Fruit fly (Drosophila melanogaster) whole organism, embryonic: ENCODE results near the gene CG14839.
A peak's percentile ranks its signal among the peaks of the same experiment; 100 is the strongest.

Source experiments
- Atf3 ChIP-seq: fragments of 200-800 bp; sonication (Bioruptor generic); optimal IDR thresholded peaks from 3 replicates; lab custom pipeline; 2016; ENCODE audit warnings: missing biosample characterization, missing genetic modification characterization
- B-H2 ChIP-seq: fragments of 200-800 bp; sonication (Bioruptor generic); optimal IDR thresholded peaks from 2 replicates; lab custom pipeline; 2018; ENCODE audit warnings: missing biosample characterization, mild to moderate bottlenecking, missing genetic modification characterization
- CG10462 ChIP-seq: fragments of 200-800 bp; sonication (Bioruptor generic); optimal IDR thresholded peaks from 2 replicates; lab custom pipeline; 2016; ENCODE audit warnings: missing biosample characterization, missing genetic modification characterization
- CG10979 ChIP-seq: fragments of 200-800 bp; sonication (Bioruptor generic); optimal IDR thresholded peaks from 2 replicates; lab custom pipeline; 2018; ENCODE audit warnings: missing biosample characterization, mild to moderate bottlenecking, missing genetic modification characterization, moderate library complexity
- CG11398 ChIP-seq: fragments of 200-800 bp; sonication (Bioruptor generic); optimal IDR thresholded peaks from 2 replicates; lab custom pipeline; 2016; ENCODE audit warnings: missing biosample characterization, missing genetic modification characterization
- CG12299 ChIP-seq: fragments of 200-800 bp; sonication (Bioruptor generic); optimal IDR thresholded peaks from 2 replicates; lab custom pipeline; 2018; ENCODE audit warnings: missing biosample characterization, mild to moderate bottlenecking, missing genetic modification characterization
- CG12391 ChIP-seq: fragments of 200-800 bp; sonication (Bioruptor generic); optimal IDR thresholded peaks from 3 replicates; lab custom pipeline; 2018; ENCODE audit warnings: missing biosample characterization, mild to moderate bottlenecking, missing genetic modification characterization, moderate library complexity
- CG16813 ChIP-seq: fragments of 200-800 bp; sonication (Bioruptor generic); IDR thresholded peaks from 3 replicates; pipeline ENCODE4 v1.3.6; 2022; ENCODE audit warnings: missing biosample characterization, missing genetic modification characterization; ENCODE audit not compliant: partially characterized antibody
- CG18599 ChIP-seq: fragments of 200-800 bp; sonication (Bioruptor generic); optimal IDR thresholded peaks from 3 replicates; lab custom pipeline; 2017; ENCODE audit warnings: missing biosample characterization, missing genetic modification characterization, mild to moderate bottlenecking, moderate library complexity, missing genetic modification reagents
- CG3407 ChIP-seq: fragments of 200-800 bp; sonication (Bioruptor generic); optimal IDR thresholded peaks from 2 replicates; lab custom pipeline; 2018; ENCODE audit warnings: missing biosample characterization, mild to moderate bottlenecking, missing genetic modification characterization
- CG4707 ChIP-seq: fragments of 200-800 bp; sonication (Bioruptor generic); optimal IDR thresholded peaks from 2 replicates; lab custom pipeline; 2018; ENCODE audit warnings: missing biosample characterization, mild to moderate bottlenecking, missing genetic modification characterization, moderate library complexity
- CG4820 ChIP-seq: fragments of 200-800 bp; sonication (Bioruptor generic); optimal IDR thresholded peaks from 3 replicates; lab custom pipeline; 2016; ENCODE audit warnings: missing biosample characterization, missing genetic modification characterization
- CG7987 ChIP-seq: fragments of 200-800 bp; sonication (Bioruptor generic); optimal IDR thresholded peaks from 2 replicates; lab custom pipeline; 2018; ENCODE audit warnings: missing biosample characterization, mild to moderate bottlenecking, missing genetic modification characterization, moderate library complexity
- CG8089 ChIP-seq: fragments of 200-800 bp; sonication (Bioruptor generic); optimal IDR thresholded peaks from 3 replicates; lab custom pipeline; 2016; ENCODE audit warnings: missing biosample characterization, missing genetic modification characterization
- CG8281 ChIP-seq: fragments of 200-800 bp; sonication (Bioruptor generic); optimal IDR thresholded peaks from 2 replicates; lab custom pipeline; 2018; ENCODE audit warnings: missing biosample characterization, mild to moderate bottlenecking, missing genetic modification characterization, moderate library complexity
- Dad ChIP-seq: fragments of 200-800 bp; sonication (Bioruptor generic); optimal IDR thresholded peaks from 3 replicates; lab custom pipeline; 2016; ENCODE audit warnings: missing biosample characterization, missing genetic modification characterization
- Dip3 ChIP-seq: fragments of 200-800 bp; sonication (Bioruptor generic); optimal IDR thresholded peaks from 3 replicates; lab custom pipeline; 2016; ENCODE audit warnings: missing biosample characterization, missing genetic modification characterization
- E2f1 ChIP-seq: fragments of 200-800 bp; sonication (Bioruptor generic); IDR thresholded peaks from 2 replicates; pipeline ENCODE4 v1.3.6; 2022; ENCODE audit warnings: missing biosample characterization, missing genetic modification characterization
- Ets65A ChIP-seq: fragments of 200-800 bp; sonication (Bioruptor generic); peaks from one replicate; lab custom pipeline; 2016; ENCODE audit warnings: missing biosample characterization, missing genetic modification characterization
- Gug ChIP-seq: fragments of 200-800 bp; sonication (Bioruptor generic); IDR thresholded peaks from 4 replicates; pipeline ENCODE4 v1.3.6; 2022; ENCODE audit warnings: missing biosample characterization, missing genetic modification characterization
- Hey ChIP-seq: fragments of 200-800 bp; sonication (Bioruptor generic); optimal IDR thresholded peaks from 3 replicates; lab custom pipeline; 2018; ENCODE audit warnings: missing biosample characterization, mild to moderate bottlenecking, missing genetic modification characterization
- Hmr ChIP-seq: fragments of 200-800 bp; sonication (Bioruptor generic); optimal IDR thresholded peaks from 3 replicates; lab custom pipeline; 2017; ENCODE audit warnings: mild to moderate bottlenecking, missing biosample characterization, missing genetic modification reagents, missing genetic modification characterization
- Hr3 ChIP-seq: fragments of 200-800 bp; sonication (Bioruptor generic); optimal IDR thresholded peaks from 3 replicates; lab custom pipeline; 2016; ENCODE audit warnings: missing biosample characterization, missing genetic modification characterization
- Lpt ChIP-seq: fragments of >200 bp; optimal IDR thresholded peaks from 2 replicates; lab custom pipeline; 2018; ENCODE audit warnings: missing biosample characterization, missing genetic modification characterization
- Med ChIP-seq: fragments of 200-800 bp; sonication (Bioruptor generic); peaks from one replicate; lab custom pipeline; 2016; ENCODE audit warnings: missing biosample characterization, missing genetic modification characterization, mild to moderate bottlenecking, inconsistent platforms, moderate library complexity
- NC2α ChIP-seq: fragments of 200-800 bp; sonication (Bioruptor generic); optimal IDR thresholded peaks from 2 replicates; lab custom pipeline; 2016; ENCODE audit warnings: missing biosample characterization, missing genetic modification characterization
- Nf-YB ChIP-seq: fragments of 200-800 bp; sonication (Bioruptor generic); optimal IDR thresholded peaks from 3 replicates; lab custom pipeline; 2019; ENCODE audit warnings: missing biosample characterization, mild to moderate bottlenecking, missing genetic modification characterization, moderate library complexity
- Rx ChIP-seq: fragments of 200-800 bp; sonication (Bioruptor generic); IDR thresholded peaks from 2 replicates; pipeline ENCODE4 v1.3.6; 2022; ENCODE audit warnings: missing biosample characterization, missing genetic modification characterization
- Scr ChIP-seq: fragments of 200-800 bp; sonication (Bioruptor generic); IDR thresholded peaks from 2 replicates; pipeline ENCODE4 v1.3.6; 2022; ENCODE audit warnings: missing biosample characterization, missing genetic modification characterization; ENCODE audit not compliant: partially characterized antibody
- Sox100B ChIP-seq: fragments of 200-800 bp; sonication (Bioruptor generic); optimal IDR thresholded peaks from 3 replicates; lab custom pipeline; 2018; ENCODE audit warnings: missing biosample characterization, mild to moderate bottlenecking, missing genetic modification characterization
- Sox102F ChIP-seq: fragments of 200-800 bp; sonication (Bioruptor generic); optimal IDR thresholded peaks from 2 replicates; lab custom pipeline; 2018; ENCODE audit warnings: missing biosample characterization, mild to moderate bottlenecking, missing genetic modification characterization, moderate library complexity
- Stat92E ChIP-seq, 3 experiments: fragments of >200 bp in 2 of 3; fragments of 200-800 bp in 1 of 3; sonication (Bioruptor generic) in 1 of 3; optimal IDR thresholded peaks; 2 replicates each; lab custom pipeline; 2017 to 2019; ENCODE audit warnings: missing biosample characterization in 3 of 3, missing genetic modification characterization in 3 of 3, mild to moderate bottlenecking in 1 of 3, moderate library complexity in 1 of 3
- Trl ChIP-seq, 3 experiments: fragments of >200 bp in 2 of 3; fragments of 200-800 bp in 1 of 3; sonication (Bioruptor generic) in 1 of 3; optimal IDR thresholded peaks; 2 replicates in 1 of 3; 3 replicates in 2 of 3; lab custom pipeline; 2016 to 2017; ENCODE audit warnings: missing biosample characterization in 1 of 3, missing genetic modification characterization in 1 of 3
- ab ChIP-seq: fragments of 200-800 bp; sonication (Bioruptor generic); optimal IDR thresholded peaks from 2 replicates; lab custom pipeline; 2016; ENCODE audit warnings: missing biosample characterization, missing genetic modification characterization
- bowl ChIP-seq: fragments of 200-800 bp; sonication (Bioruptor generic); IDR thresholded peaks from 2 replicates; pipeline ENCODE4 v1.3.6; 2022; ENCODE audit warnings: missing biosample characterization, missing genetic modification characterization
- danr ChIP-seq: fragments of 200-800 bp; sonication (Bioruptor generic); IDR thresholded peaks from 2 replicates; pipeline ENCODE4 v1.3.6; 2022; ENCODE audit warnings: missing biosample characterization, missing genetic modification characterization
- dati ChIP-seq: fragments of 200-800 bp; sonication (Bioruptor generic); IDR thresholded peaks from 2 replicates; pipeline ENCODE4 v1.3.6; 2022; ENCODE audit warnings: missing biosample characterization, missing genetic modification characterization
- fu2 ChIP-seq: fragments of 200-800 bp; sonication (Bioruptor generic); optimal IDR thresholded peaks from 2 replicates; lab custom pipeline; 2016; ENCODE audit warnings: missing biosample characterization, missing genetic modification characterization
- grn ChIP-seq: fragments of 200-800 bp; sonication (Bioruptor generic); optimal IDR thresholded peaks from 3 replicates; lab custom pipeline; 2017; ENCODE audit warnings: missing biosample characterization, missing genetic modification characterization
- gro ChIP-seq: fragments of 200-800 bp; sonication (Bioruptor generic); optimal IDR thresholded peaks from 2 replicates; lab custom pipeline; 2016; ENCODE audit warnings: missing biosample characterization, missing genetic modification characterization
- mirr ChIP-seq: fragments of 200-800 bp; sonication (Bioruptor generic); optimal IDR thresholded peaks from 3 replicates; lab custom pipeline; 2018; ENCODE audit warnings: missing biosample characterization, mild to moderate bottlenecking, missing genetic modification characterization
- otp ChIP-seq: fragments of 200-800 bp; sonication (Bioruptor generic); IDR thresholded peaks from 3 replicates; pipeline ENCODE4, ENCODE4 v1.3.6; 2022; ENCODE audit warnings: missing biosample characterization, missing genetic modification characterization
- pb ChIP-seq: fragments of 200-800 bp; sonication (Bioruptor generic); optimal IDR thresholded peaks from 3 replicates; lab custom pipeline; 2016; ENCODE audit warnings: missing biosample characterization, missing genetic modification characterization
- peb ChIP-seq: fragments of 200-800 bp; sonication (Bioruptor generic); IDR thresholded peaks from 2 replicates; pipeline ENCODE4 v1.3.6; 2022; ENCODE audit warnings: missing biosample characterization, missing genetic modification characterization
- pho ChIP-seq: fragments of 200-800 bp; sonication (Bioruptor generic); optimal IDR thresholded peaks from 2 replicates; lab custom pipeline; 2016; ENCODE audit warnings: missing biosample characterization, missing genetic modification characterization
- pum ChIP-seq: fragments of 200-800 bp; sonication (Bioruptor generic); optimal IDR thresholded peaks from 2 replicates; lab custom pipeline; 2016; ENCODE audit warnings: missing biosample characterization, missing genetic modification characterization
- sd ChIP-seq: fragments of 200-800 bp; sonication (Bioruptor generic); optimal IDR thresholded peaks from 3 replicates; lab custom pipeline; 2018; ENCODE audit warnings: missing biosample characterization, mild to moderate bottlenecking, missing genetic modification characterization, moderate library complexity
- sens ChIP-seq: fragments of 200-800 bp; sonication (Bioruptor generic); peaks from one replicate; lab custom pipeline; 2016; ENCODE audit warnings: missing biosample characterization, missing genetic modification characterization
- wor ChIP-seq: fragments of 200-800 bp; sonication (Bioruptor generic); IDR thresholded peaks from 2 replicates; pipeline ENCODE4 v1.3.6; 2022; ENCODE audit warnings: missing biosample characterization, missing genetic modification characterization
- zfh1 ChIP-seq: fragments of 200-800 bp; sonication (Bioruptor generic); IDR thresholded peaks from 3 replicates; pipeline ENCODE4 v1.3.6; 2022; ENCODE audit warnings: missing biosample characterization, missing genetic modification characterization

CG14839 gene

dm6 chr3R:14283754-14284421 lies 21.7 kb downstream of the CG14839 start (continued):
- peak; percentile 97 for TF ChIP-seq CG10462 (GFP tag; lab: Kevin White, UChicago)
- TF ChIP-seq Scr = no peak
- TF ChIP-seq Dad (GFP tag; lab: Kevin White, UChicago) = peak; percentile 92
- no peak for TF ChIP-seq zfh1
- TF ChIP-seq Dip3 = peak; percentile 95
- peak; percentile 98 for TF ChIP-seq CG10979 (tag; lab: Kevin White, UChicago)
- TF ChIP-seq CG3407 (GFP tag; lab: Kevin White, UChicago) = peak; percentile 97
- no peak for TF ChIP-seq E2f1 (GFP tag; lab: Robert Waterston, UW)
- peak; percentile 83 for TF ChIP-seq CG11398
- peak; percentile 87 to 95 for TF ChIP-seq Trl (optimal IDR thresholded peaks at IDR 0.05; lab: Kevin White, UChicago)
- peak; percentile 88 for TF ChIP-seq Trl (GFP tag; optimal IDR thresholded peaks at IDR 0.05; lab: Kevin White, UChicago)
- peak; percentile 94 for TF ChIP-seq gro
- TF ChIP-seq CG4820 = peak; percentile 97
- TF ChIP-seq fu2 (GFP tag; lab: Kevin White, UChicago) = peak; percentile 94
- TF ChIP-seq Sox100B = peak; percentile 98
- TF ChIP-seq peb = no peak
- peak; percentile 90 for TF ChIP-seq NC2α (GFP tag; lab: Kevin White, UChicago)
- TF ChIP-seq B-H2 (GFP tag; lab: Kevin White, UChicago) = peak; percentile 94
- peak; percentile 90 for TF ChIP-seq Nf-YB (GFP tag; lab: Kevin White, UChicago)
- peak; percentile 97 for TF ChIP-seq Ets65A (GFP tag; lab: Kevin White, UChicago)
- peak; percentile 92 for TF ChIP-seq Atf3 (GFP tag; lab: Kevin White, UChicago)
- TF ChIP-seq pb (GFP tag; lab: Kevin White, UChicago) = peak; percentile 67
- TF ChIP-seq Hey (tag; lab: Kevin White, UChicago) = peak; percentile 83
- no peak for TF ChIP-seq Lpt
- no peak for TF ChIP-seq bowl
- TF ChIP-seq Gug = peak; percentile 95
- TF ChIP-seq CG8089 = peak; percentile 89
- peak; percentile 99 for TF ChIP-seq Hr3 (GFP tag; lab: Kevin White, UChicago)
- TF ChIP-seq mirr (GFP tag; lab: Kevin White, UChicago) = peak; percentile 87
- peak; percentile 98 for TF ChIP-seq CG12299 (tag; lab: Kevin White, UChicago)
- TF ChIP-seq pum = peak; percentile 93
- TF ChIP-seq CG18599 = peak; percentile 98
- TF ChIP-seq wor (GFP tag; lab: Robert Waterston, UW) = no peak
- TF ChIP-seq Stat92E (GFP tag; optimal IDR thresholded peaks at IDR 0.05; lab: Kevin White, UChicago) = peak in 1 of 3 experiments; percentile 94
- no peak for TF ChIP-seq dati
- peak; percentile 100 for TF ChIP-seq Sox102F (GFP tag; lab: Kevin White, UChicago)
- TF ChIP-seq sens = peak; percentile 99
- TF ChIP-seq CG16813 (GFP tag; lab: Robert Waterston, UW) = no peak
- TF ChIP-seq otp (GFP tag; lab: Robert Waterston, UW) = no peak
- TF ChIP-seq grn = peak; percentile 87
- peak; percentile 94 for TF ChIP-seq CG8281 (tag; lab: Kevin White, UChicago)
- peak; percentile 96 for TF ChIP-seq CG4707 (GFP tag; lab: Kevin White, UChicago)
- peak; percentile 97 for TF ChIP-seq sd (tag; lab: Kevin White, UChicago)
- peak; percentile 96 for TF ChIP-seq CG7987 (GFP tag; lab: Kevin White, UChicago)
- TF ChIP-seq Med = peak; percentile 99
- TF ChIP-seq Rx (GFP tag; lab: Robert Waterston, UW) = no peak
- no peak for TF ChIP-seq danr
- peak; percentile 99 for TF ChIP-seq CG12391 (tag; lab: Kevin White, UChicago)
- peak; percentile 74 for TF ChIP-seq ab
- peak; percentile 96 for TF ChIP-seq pho
- TF ChIP-seq Hmr (GFP tag; lab: Kevin White, UChicago) = peak; percentile 99
